Worm (Caenorhabditis elegans): ENCODE data around the gene hda-2.

DNA sequence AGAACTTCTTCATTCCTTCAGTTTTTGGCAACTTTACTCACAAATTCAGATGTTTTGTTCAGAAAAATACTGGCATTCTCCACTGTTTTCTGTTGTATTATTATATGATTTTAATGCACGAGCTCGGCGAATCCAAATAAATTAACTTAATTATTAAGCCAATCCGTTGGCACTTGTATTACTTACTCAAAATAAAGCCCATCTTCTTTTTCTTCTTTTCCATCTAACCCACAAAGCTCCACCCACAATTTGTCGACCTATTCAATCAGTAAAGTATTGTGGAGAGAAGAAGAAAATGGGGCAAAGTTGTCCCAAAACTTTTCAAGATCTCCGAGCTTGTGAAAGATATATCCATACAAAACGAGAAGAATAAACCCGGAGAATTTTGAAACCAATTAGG, 31.1 kb downstream of the hda-2 start:
- TF ChIP-seq lin-39 (tag; optimal IDR thresholded peaks at IDR 0.05) (no peak), unc-62 (GFP tag; optimal IDR thresholded peaks at IDR 0.05) (no peak), nhr-6 (tag; optimal IDR thresholded peaks at IDR 0.05) (no peak), nhr-12 (tag; optimal IDR thresholded peaks at IDR 0.05) (no peak), nhr-11 (tag; optimal IDR thresholded peaks at IDR 0.05) (no peak), ama-1 (optimal IDR thresholded peaks at IDR 0.05) (no peak), mdl-1 (tag; optimal IDR thresholded peaks at IDR 0.05) (no peak), snpc-4 (tag; optimal IDR thresholded peaks at IDR 0.05) (no peak), F13H6.1 (tag; optimal IDR thresholded peaks at IDR 0.05) (no peak), mab-5 (tag; optimal IDR thresholded peaks at IDR 0.05) (no peak), ztf-11 (tag; optimal IDR thresholded peaks at IDR 0.05) (no peak), blmp-1 (tag; optimal IDR thresholded peaks at IDR 0.05; ENCODE audit: insufficient read depth) (no peak), fos-1 (tag; optimal IDR thresholded peaks at IDR 0.05) (no peak)
